Worm (Caenorhabditis elegans): ENCODE results near the gene ZK856.16.
A peak's percentile ranks its signal among the peaks of the same experiment; 100 is the strongest.

ZK856.16 gene

DNA sequence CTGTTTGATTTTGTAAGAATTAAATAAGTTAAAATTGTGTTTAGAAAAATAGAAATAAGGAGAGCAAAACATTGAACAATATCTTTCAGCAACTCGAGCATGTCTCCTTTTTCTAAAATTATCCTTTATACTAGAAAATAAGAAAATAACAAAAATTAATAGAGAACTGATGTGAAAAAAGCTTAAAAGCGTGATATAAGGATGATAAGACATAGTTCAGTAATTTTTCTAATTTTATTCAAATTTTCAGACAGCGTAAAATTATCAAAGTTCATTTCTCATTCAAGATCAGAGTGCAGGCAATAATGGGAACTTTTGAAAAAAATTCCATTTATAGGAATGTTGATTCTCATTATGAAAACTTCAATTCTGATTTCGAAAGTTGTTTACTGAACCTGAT is 27.9 kb upstream of the ZK856.16 start, which contains the start of gene str-182:
str-182 (minus strand) TSS at position 101 of the 400 bp plus-strand sequence.
- no peak for TF ChIP-seq nhr-77 (tag; optimal IDR thresholded peaks at IDR 0.05)
- TF ChIP-seq fkh-10 (GFP tag; optimal IDR thresholded peaks at IDR 0.05), result no peak

DNA sequence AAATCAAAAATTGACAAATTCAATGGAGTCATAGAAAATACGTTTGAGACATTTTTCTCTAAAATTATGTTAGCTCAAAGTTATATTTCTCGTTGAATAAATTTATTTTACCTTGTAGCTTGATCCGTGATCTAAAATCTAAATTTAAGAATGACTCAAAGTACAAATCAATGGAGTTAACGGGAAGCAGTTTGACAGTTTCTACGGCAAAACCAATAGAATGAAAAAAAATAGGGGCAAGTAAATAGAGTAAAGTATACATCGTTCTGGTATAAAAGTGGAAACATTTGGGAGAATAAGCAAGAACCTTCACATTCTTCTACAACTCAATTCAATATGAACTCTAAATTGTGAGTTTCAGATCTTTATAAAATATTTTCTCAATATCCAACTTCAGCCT is 25.5 kb upstream of the ZK856.16 start, which contains the start of gene fipr-6:
fipr-6 (plus strand) TSS at position 301 of the 400 bp plus-strand sequence.
- TF ChIP-seq lsy-12 (tag; optimal IDR thresholded peaks at IDR 0.05), result no peak
- no peak for TF ChIP-seq elt-1 (tag; optimal IDR thresholded peaks at IDR 0.05)
- TF ChIP-seq aly-2 (tag; optimal IDR thresholded peaks at IDR 0.05), result no peak
- no peak for TF ChIP-seq lin-39 (tag; optimal IDR thresholded peaks at IDR 0.05)
- TF ChIP-seq nhr-43 (tag; optimal IDR thresholded peaks at IDR 0.05; ENCODE audit: poor library complexity, severe bottlenecking), result no peak
- no peak for TF ChIP-seq hmg-11 (tag; optimal IDR thresholded peaks at IDR 0.05)
- no peak for TF ChIP-seq nfya-1 (tag; optimal IDR thresholded peaks at IDR 0.05; ENCODE audit: insufficient read depth)
- TF ChIP-seq jun-1 (tag; optimal IDR thresholded peaks at IDR 0.05), result no peak
- no peak for TF ChIP-seq egl-5 (tag; optimal IDR thresholded peaks at IDR 0.05)

DNA sequence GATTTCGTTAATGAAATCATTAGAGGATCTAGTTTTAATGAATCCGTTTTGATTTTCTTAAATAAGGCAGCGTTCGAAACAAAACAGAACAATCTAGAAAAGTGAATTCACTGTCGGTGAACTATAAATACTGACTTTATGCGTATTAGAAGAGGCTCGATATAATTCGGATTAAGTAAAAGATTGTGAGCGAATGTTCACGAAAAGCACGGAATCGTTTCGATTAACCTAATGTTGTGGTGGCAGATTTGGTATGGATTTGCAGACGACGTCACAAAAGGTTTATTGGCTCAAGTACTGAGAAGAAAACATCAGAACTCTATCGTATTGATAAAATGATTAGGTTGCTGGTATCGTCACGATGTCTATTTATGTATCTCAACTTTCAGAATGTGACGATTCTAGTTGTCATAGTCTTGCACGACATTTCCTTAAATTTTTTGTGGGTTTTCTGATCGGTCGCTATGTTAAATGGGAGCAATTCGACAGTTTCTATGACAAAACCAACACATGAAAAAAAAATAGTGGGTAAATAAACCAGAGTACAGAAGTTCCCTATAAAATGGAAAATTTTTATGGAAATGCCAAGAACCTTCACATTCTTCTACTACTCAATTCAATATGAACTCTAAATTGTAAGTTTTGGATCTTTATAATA is 24.0 kb upstream of the ZK856.16 start, which contains the start of the genes pyt-1 and fipr-7:
pyt-1 (minus strand) TSS at position 101 of the 658 bp plus-strand sequence.
fipr-7 (plus strand) TSS at position 608 of the 658 bp plus-strand sequence.
- TF ChIP-seq elt-1 (tag; optimal IDR thresholded peaks at IDR 0.05), result no peak
- no peak for TF ChIP-seq nfya-1 (tag; optimal IDR thresholded peaks at IDR 0.05; ENCODE audit: insufficient read depth)
- no peak for TF ChIP-seq nhr-237 (tag; optimal IDR thresholded peaks at IDR 0.05)
- no peak for TF ChIP-seq ztf-11 (tag; optimal IDR thresholded peaks at IDR 0.05)
- TF ChIP-seq tbx-2 (tag; optimal IDR thresholded peaks at IDR 0.05), result no peak
- no peak for TF ChIP-seq hmg-11 (tag; optimal IDR thresholded peaks at IDR 0.05)
- no peak for TF ChIP-seq pha-4 (tag; optimal IDR thresholded peaks at IDR 0.05)
- no peak for TF ChIP-seq unc-39 (tag; optimal IDR thresholded peaks at IDR 0.05)
- no peak for TF ChIP-seq lin-39 (tag; optimal IDR thresholded peaks at IDR 0.05)
- no peak for TF ChIP-seq ceh-28 (tag; optimal IDR thresholded peaks at IDR 0.05)
- no peak for TF ChIP-seq nhr-11 (tag; optimal IDR thresholded peaks at IDR 0.05)
- TF ChIP-seq elt-2 (tag; optimal IDR thresholded peaks at IDR 0.05), result no peak
- TF ChIP-seq ceh-9 (tag; optimal IDR thresholded peaks at IDR 0.05), result no peak
- TF ChIP-seq elt-3 (tag; optimal IDR thresholded peaks at IDR 0.05), result no peak

- TF ChIP-seq egl-5 (tag; optimal IDR thresholded peaks at IDR 0.05) (no peak), pha-4 (tag; optimal IDR thresholded peaks at IDR 0.05) (peak; percentile 42), sea-2 (GFP tag; optimal IDR thresholded peaks at IDR 0.05) (no peak), fkh-10 (GFP tag; optimal IDR thresholded peaks at IDR 0.05) (no peak)
Observed at ce11 chrV:10228360-10228759, 23.0 kb upstream of the ZK856.16 start, which contains the start of gene fipr-4. fipr-4 (minus strand) TSS chrV:10228460.

ce11 chrV:10227333-10227732 is 21.9 kb upstream of the ZK856.16 start, which contains the start of gene ttr-19:
ttr-19 (minus strand) TSS chrV:10227433.
- TF ChIP-seq nhr-237 (tag; optimal IDR thresholded peaks at IDR 0.05) (no peak), snpc-4 (tag; optimal IDR thresholded peaks at IDR 0.05) (no peak), tbx-2 (tag; optimal IDR thresholded peaks at IDR 0.05) (no peak), pha-4 (tag; optimal IDR thresholded peaks at IDR 0.05) (no peak), nhr-23 (tag; optimal IDR thresholded peaks at IDR 0.05) (no peak), elt-1 (tag; optimal IDR thresholded peaks at IDR 0.05) (no peak), lsy-12 (tag; optimal IDR thresholded peaks at IDR 0.05) (no peak), lin-39 (tag; optimal IDR thresholded peaks at IDR 0.05) (no peak), fos-1 (tag; optimal IDR thresholded peaks at IDR 0.05) (no peak), nhr-43 (tag; optimal IDR thresholded peaks at IDR 0.05; ENCODE audit: poor library complexity, severe bottlenecking) (no peak)

ce11 chrV:10225610-10226009 is 20.2 kb upstream of the ZK856.16 start, which contains the start of gene daf-36:
daf-36 (minus strand) TSS chrV:10225710.
- TF ChIP-seq elt-2 (tag; optimal IDR thresholded peaks at IDR 0.05) (peak; percentile 28), ztf-4 (tag; optimal IDR thresholded peaks at IDR 0.05) (no peak)

DNA sequence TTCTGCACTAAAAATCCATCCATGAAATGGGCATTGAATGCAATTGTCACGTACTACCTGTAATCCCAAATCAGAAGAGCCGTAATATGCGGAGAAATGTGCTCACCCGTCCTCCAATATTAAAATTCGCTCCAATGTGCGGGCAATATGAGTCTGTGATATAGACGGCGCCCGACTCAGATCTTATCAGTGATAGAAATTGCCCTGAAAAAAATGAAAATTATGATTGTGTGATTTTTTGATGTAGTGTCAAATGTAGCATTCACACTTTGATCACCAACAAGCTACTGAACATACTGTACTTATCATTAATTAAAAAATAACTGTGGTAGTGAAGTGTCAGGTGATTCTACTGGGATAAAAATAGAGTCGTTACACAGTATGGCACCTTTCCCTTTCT is 19.2 kb upstream of the ZK856.16 start:
- TF ChIP-seq elt-2 (tag; optimal IDR thresholded peaks at IDR 0.05) (peak; percentile 68), elt-1 (tag; optimal IDR thresholded peaks at IDR 0.05) (no peak)
